Worm (Caenorhabditis elegans) whole organism, L2 larva: ENCODE data around the gene ced-2.

Source experiments
- ceh-16 ChIP-seq: fragments of 150-350 bp; optimal IDR thresholded peaks from 2 replicates; lab custom pipeline; 2014; ENCODE audit warnings: missing biosample characterization, missing genetic modification characterization
- egl-27 ChIP-seq: sonication (generic microtip); optimal IDR thresholded peaks from 3 replicates; lab custom pipeline; 2017; ENCODE audit warnings: missing biosample characterization, missing genetic modification reagents, missing genetic modification characterization
- lin-39 ChIP-seq: fragments of 150-350 bp; optimal IDR thresholded peaks from 2 replicates; lab custom pipeline; 2014; ENCODE audit warnings: missing biosample characterization, missing genetic modification reagents, missing genetic modification characterization
- mbf-1 ChIP-seq: sonication (generic microtip); optimal IDR thresholded peaks from 2 replicates; lab custom pipeline; 2017; ENCODE audit warnings: missing biosample characterization, missing genetic modification characterization
- nhr-237 ChIP-seq: fragments of 150-350 bp; optimal IDR thresholded peaks from 2 replicates; lab custom pipeline; 2014; ENCODE audit warnings: missing biosample characterization, missing genetic modification characterization
- unc-55 ChIP-seq: fragments of 150-350 bp; sonication (generic microtip); optimal IDR thresholded peaks from 3 replicates; lab custom pipeline; 2014; ENCODE audit warnings: missing biosample characterization, missing genetic modification reagents, missing genetic modification characterization
- unc-62 ChIP-seq: fragments of 150-350 bp; optimal IDR thresholded peaks from 2 replicates; lab custom pipeline; 2014; ENCODE audit warnings: missing biosample characterization, missing genetic modification reagents, missing genetic modification characterization

- TF ChIP-seq lin-39 (tag; lab: Kevin White, UChicago) (no peak), unc-55 (GFP tag; lab: Kevin White, UChicago) (no peak), mbf-1 (no peak), unc-62 (GFP tag; lab: Kevin White, UChicago) (no peak), egl-27 (no peak), nhr-237 (tag; lab: Kevin White, UChicago) (no peak), ceh-16 (tag; lab: Kevin White, UChicago) (no peak)
Observed at ce11 chrIV:1623712-1624111, 26.6 kb downstream of the ced-2 start, which contains the start of gene nhr-87.
